Worm (Caenorhabditis elegans) whole organism, late embryonic: ENCODE measurements around the gene F37C4.8.

Experiments
- C08G9.2 ChIP-seq: sonication (generic microtip); optimal IDR thresholded peaks from 2 replicates; lab custom pipeline; 2016; ENCODE audit warnings: mild to moderate bottlenecking, missing genetic modification characterization, moderate library complexity, missing compliant biosample characterization
- K02D7.2 ChIP-seq: sonication (generic microtip); optimal IDR thresholded peaks from 2 replicates; lab custom pipeline; 2017; ENCODE audit warnings: mild to moderate bottlenecking, missing genetic modification characterization, missing compliant biosample characterization
- K09A11.1 ChIP-seq: sonication (generic microtip); optimal IDR thresholded peaks from 2 replicates; lab custom pipeline; 2017; ENCODE audit warnings: antibody characterized with exemption, mild to moderate bottlenecking, missing genetic modification characterization, missing compliant biosample characterization; ENCODE audit not compliant: insufficient read depth
- ahr-1 ChIP-seq: sonication (generic microtip); optimal IDR thresholded peaks from 2 replicates; lab custom pipeline; 2016; ENCODE audit warnings: missing genetic modification characterization, missing compliant biosample characterization
- ceh-18 ChIP-seq: sonication (generic microtip); optimal IDR thresholded peaks from 2 replicates; lab custom pipeline; 2016; ENCODE audit warnings: missing genetic modification characterization, missing compliant biosample characterization
- ceh-19 ChIP-seq: fragments of 200-800 bp; sonication (Bioruptor generic); optimal IDR thresholded peaks from 2 replicates; lab custom pipeline; 2018; ENCODE audit warnings: mild to moderate bottlenecking, missing genetic modification characterization, missing compliant biosample characterization
- ceh-24 ChIP-seq: sonication (generic microtip); optimal IDR thresholded peaks from 2 replicates; lab custom pipeline; 2016; ENCODE audit warnings: mild to moderate bottlenecking, missing genetic modification characterization, missing compliant biosample characterization
- ceh-31 ChIP-seq: sonication (generic microtip); optimal IDR thresholded peaks from 2 replicates; lab custom pipeline; 2016; ENCODE audit warnings: missing genetic modification characterization, missing compliant biosample characterization
- ceh-34 ChIP-seq: sonication (generic microtip); optimal IDR thresholded peaks from 2 replicates; lab custom pipeline; 2016; ENCODE audit warnings: mild to moderate bottlenecking, missing genetic modification characterization, missing compliant biosample characterization
- ceh-45 ChIP-seq: fragments of 200-800 bp; sonication (Bioruptor generic); IDR thresholded peaks from 2 replicates; pipeline ENCODE4 v1.3.6; 2022; ENCODE audit warnings: missing genetic modification reagents, missing genetic modification characterization, missing compliant biosample characterization
- ceh-6 ChIP-seq: fragments of 200-800 bp; sonication (Bioruptor generic); optimal IDR thresholded peaks from 2 replicates; lab custom pipeline; 2018; ENCODE audit warnings: mild to moderate bottlenecking, missing genetic modification characterization, missing compliant biosample characterization
- ceh-9 ChIP-seq: sonication (generic microtip); optimal IDR thresholded peaks from 2 replicates; lab custom pipeline; 2016; ENCODE audit warnings: mild to moderate bottlenecking, missing genetic modification characterization, inconsistent platforms, missing compliant biosample characterization
- che-1 ChIP-seq: sonication (generic microtip); optimal IDR thresholded peaks from 2 replicates; lab custom pipeline; 2016; ENCODE audit warnings: mild to moderate bottlenecking, missing genetic modification characterization, missing compliant biosample characterization
- dmd-4 ChIP-seq: sonication (generic microtip); optimal IDR thresholded peaks from 2 replicates; lab custom pipeline; 2016; ENCODE audit warnings: borderline replicate concordance, missing genetic modification characterization, missing compliant biosample characterization
- dve-1 ChIP-seq: sonication (generic microtip); optimal IDR thresholded peaks from 2 replicates; lab custom pipeline; 2017; ENCODE audit warnings: antibody characterized with exemption, mild to moderate bottlenecking, missing genetic modification characterization, missing compliant biosample characterization
- fax-1 ChIP-seq: sonication (generic microtip); optimal IDR thresholded peaks from 2 replicates; lab custom pipeline; 2016; ENCODE audit warnings: missing genotype, missing genetic modification characterization, missing compliant biosample characterization
- fkh-10 ChIP-seq: fragments of 150-350 bp; optimal IDR thresholded peaks from 2 replicates; lab custom pipeline; 2014; ENCODE audit warnings: missing biosample characterization, missing genetic modification reagents, missing genetic modification characterization
- hlh-13 ChIP-seq: fragments of 200-800 bp; sonication (Bioruptor generic); optimal IDR thresholded peaks from 2 replicates; lab custom pipeline; 2018; ENCODE audit warnings: mild to moderate bottlenecking, missing genetic modification characterization, missing compliant biosample characterization
- hlh-15 ChIP-seq: sonication (generic microtip); optimal IDR thresholded peaks from 2 replicates; lab custom pipeline; 2016; ENCODE audit warnings: missing genetic modification characterization, missing compliant biosample characterization
- hlh-30 ChIP-seq: sonication (generic microtip); optimal IDR thresholded peaks from 2 replicates; lab custom pipeline; 2017; ENCODE audit warnings: antibody characterized with exemption, missing genetic modification characterization, missing compliant biosample characterization; ENCODE audit not compliant: insufficient read depth
- hlh-6 ChIP-seq: sonication (generic microtip); optimal IDR thresholded peaks from 2 replicates; lab custom pipeline; 2016; ENCODE audit warnings: missing genotype, missing genetic modification characterization, missing compliant biosample characterization
- hlh-8 ChIP-seq: sonication (generic microtip); optimal IDR thresholded peaks from 2 replicates; lab custom pipeline; 2016; ENCODE audit warnings: missing genotype, missing genetic modification characterization, missing compliant biosample characterization
- lim-6 ChIP-seq: sonication (generic microtip); optimal IDR thresholded peaks from 2 replicates; lab custom pipeline; 2016; ENCODE audit warnings: missing genetic modification characterization, missing compliant biosample characterization
- mec-3 ChIP-seq: sonication (generic microtip); optimal IDR thresholded peaks from 2 replicates; lab custom pipeline; 2016; ENCODE audit warnings: borderline replicate concordance, missing genetic modification characterization, missing compliant biosample characterization
- nfya-1 ChIP-seq: sonication (generic microtip); optimal IDR thresholded peaks from 2 replicates; lab custom pipeline; 2017; ENCODE audit warnings: missing genetic modification characterization, mild to moderate bottlenecking, missing compliant biosample characterization, antibody characterized with exemption, moderate library complexity
- nhr-232 ChIP-seq: sonication (generic microtip); optimal IDR thresholded peaks from 2 replicates; lab custom pipeline; 2016; ENCODE audit warnings: missing genetic modification characterization, missing compliant biosample characterization
- npax-4 ChIP-seq: sonication (generic microtip); optimal IDR thresholded peaks from 2 replicates; lab custom pipeline; 2016; ENCODE audit warnings: missing genetic modification characterization, missing compliant biosample characterization
- odd-2 ChIP-seq: sonication (generic microtip); optimal IDR thresholded peaks from 2 replicates; lab custom pipeline; 2017; ENCODE audit warnings: antibody characterized with exemption, mild to moderate bottlenecking, missing genetic modification characterization, missing compliant biosample characterization
- pag-3 ChIP-seq: sonication (generic microtip); optimal IDR thresholded peaks from 2 replicates; lab custom pipeline; 2016; ENCODE audit warnings: missing compliant biosample characterization, missing genetic modification characterization, borderline replicate concordance
- pax-1 ChIP-seq: fragments of 150-350 bp; optimal IDR thresholded peaks from 2 replicates; lab custom pipeline; 2014; ENCODE audit warnings: missing biosample characterization, missing genetic modification characterization
- pqm-1 ChIP-seq: sonication (generic microtip); optimal IDR thresholded peaks from 2 replicates; lab custom pipeline; 2016; ENCODE audit warnings: missing genetic modification characterization, missing compliant biosample characterization
- ref-2 ChIP-seq: sonication (generic microtip); optimal IDR thresholded peaks from 2 replicates; lab custom pipeline; 2016; ENCODE audit warnings: missing genetic modification characterization, missing compliant biosample characterization
- rnt-1 ChIP-seq: sonication (generic microtip); optimal IDR thresholded peaks from 2 replicates; lab custom pipeline; 2016; ENCODE audit warnings: missing genetic modification characterization, missing compliant biosample characterization
- sdc-2 ChIP-seq: sonication (generic microtip); optimal IDR thresholded peaks from 2 replicates; lab custom pipeline; 2016; ENCODE audit warnings: missing genotype, missing genetic modification characterization, missing compliant biosample characterization
- sox-4 ChIP-seq: sonication (generic microtip); optimal IDR thresholded peaks from 2 replicates; lab custom pipeline; 2017; ENCODE audit warnings: mild to moderate bottlenecking, missing genetic modification characterization, inconsistent platforms, missing compliant biosample characterization
- syd-9 ChIP-seq: sonication (generic microtip); optimal IDR thresholded peaks from 2 replicates; lab custom pipeline; 2016; ENCODE audit warnings: mild to moderate bottlenecking, missing genetic modification characterization, moderate library complexity, missing compliant biosample characterization
- tbx-2 ChIP-seq: sonication (generic microtip); optimal IDR thresholded peaks from 2 replicates; lab custom pipeline; 2016; ENCODE audit warnings: missing genetic modification characterization, missing compliant biosample characterization
- unc-42 ChIP-seq: sonication (generic microtip); optimal IDR thresholded peaks from 2 replicates; lab custom pipeline; 2016; ENCODE audit warnings: missing genotype, missing genetic modification characterization, missing compliant biosample characterization
- unc-55 ChIP-seq: sonication (generic microtip); optimal IDR thresholded peaks from 2 replicates; lab custom pipeline; 2017; ENCODE audit warnings: missing biosample characterization, missing genetic modification reagents, missing genetic modification characterization
- unc-86 ChIP-seq: sonication (generic microtip); optimal IDR thresholded peaks from 2 replicates; lab custom pipeline; 2016; ENCODE audit warnings: missing genetic modification characterization, missing compliant biosample characterization
- ztf-16 ChIP-seq: sonication (generic microtip); optimal IDR thresholded peaks from 2 replicates; lab custom pipeline; 2017; ENCODE audit warnings: missing genetic modification characterization, missing compliant biosample characterization

The F37C4.8 gene

ce11 chrIV:3857999-3858552 lies 22.9 kb downstream of the F37C4.8 start:
- TF ChIP-seq syd-9 (tag; lab: Kevin White, UChicago) (no peak), ceh-6 (GFP tag; lab: Kevin White, UChicago) (no peak), fax-1 (no peak), che-1 (tag; lab: Kevin White, UChicago) (no peak), ahr-1 (tag; lab: Kevin White, UChicago) (no peak), ceh-19 (GFP tag; lab: Kevin White, UChicago) (peak; percentile 9), ceh-18 (tag; lab: Kevin White, UChicago) (no peak), hlh-30 (no peak), mec-3 (tag; lab: Kevin White, UChicago) (no peak), nhr-232 (tag; lab: Kevin White, UChicago) (no peak), hlh-8 (tag; lab: Kevin White, UChicago) (no peak), ceh-24 (tag; lab: Kevin White, UChicago) (no peak), pax-1 (no peak), unc-55 (GFP tag; lab: Kevin White, UChicago) (peak; percentile 89)

ce11 chrIV:3856190-3856589 lies 24.8 kb downstream of the F37C4.8 start:
- no peak for TF ChIP-seq K09A11.1 (tag; lab: Kevin White, UChicago)
- TF ChIP-seq fkh-10 (GFP tag; lab: Kevin White, UChicago) = no peak
- peak; percentile 14 for TF ChIP-seq unc-42 (tag; lab: Kevin White, UChicago)
- no peak for TF ChIP-seq che-1 (tag; lab: Kevin White, UChicago)
- TF ChIP-seq nfya-1 (tag; lab: Kevin White, UChicago) = peak; percentile 78

- no peak for TF ChIP-seq ceh-34 (tag; lab: Kevin White, UChicago)
- no peak for TF ChIP-seq C08G9.2 (tag; lab: Kevin White, UChicago)
- no peak for TF ChIP-seq ceh-45 (GFP tag; lab: Robert Waterston, UW)
- TF ChIP-seq lim-6 (tag; lab: Kevin White, UChicago) = no peak
- no peak for TF ChIP-seq dmd-4 (tag; lab: Kevin White, UChicago)
- no peak for TF ChIP-seq odd-2 (tag; lab: Kevin White, UChicago)
- no peak for TF ChIP-seq K02D7.2 (tag; lab: Kevin White, UChicago)
- TF ChIP-seq unc-86 (tag; lab: Kevin White, UChicago) = no peak
- TF ChIP-seq hlh-15 (tag; lab: Kevin White, UChicago) = no peak
- TF ChIP-seq fax-1 = no peak
- TF ChIP-seq sox-4 (tag; lab: Kevin White, UChicago) = no peak
- TF ChIP-seq dve-1 (tag; lab: Kevin White, UChicago) = no peak
- TF ChIP-seq npax-4 = no peak
Observed at ce11 chrIV:3855543-3855942, 25.5 kb downstream of the F37C4.8 start, which contains the start of gene zag-1. Gene zag-1, plus strand, starts transcription at chrIV:3855843.

ce11 chrIV:3854606-3855005 lies 26.4 kb downstream of the F37C4.8 start:
- TF ChIP-seq tbx-2 (tag; lab: Kevin White, UChicago) (peak; percentile 38), hlh-15 (tag; lab: Kevin White, UChicago) (no peak), nfya-1 (tag; lab: Kevin White, UChicago) (no peak), hlh-8 (tag; lab: Kevin White, UChicago) (peak; percentile 21), ceh-9 (tag; lab: Kevin White, UChicago) (no peak), C08G9.2 (tag; lab: Kevin White, UChicago) (no peak), ceh-31 (peak; percentile 33), pag-3 (no peak), fkh-10 (GFP tag; lab: Kevin White, UChicago) (no peak), ref-2 (tag; lab: Kevin White, UChicago) (no peak), hlh-6 (tag; lab: Kevin White, UChicago) (peak; percentile 22), hlh-30 (no peak), ztf-16 (tag; lab: Kevin White, UChicago) (no peak), pqm-1 (tag; lab: Kevin White, UChicago) (no peak), rnt-1 (tag; lab: Kevin White, UChicago) (peak; percentile 16), hlh-13 (no peak), odd-2 (tag; lab: Kevin White, UChicago) (no peak), sox-4 (tag; lab: Kevin White, UChicago) (peak; percentile 1), ceh-34 (tag; lab: Kevin White, UChicago) (no peak), sdc-2 (tag; lab: Kevin White, UChicago) (no peak)
